Worm (Caenorhabditis elegans): ENCODE data around the gene dpy-27.

The dpy-27 gene

ce11 chrIII:3867378-3867904 lies 48.0 kb upstream of the dpy-27 start, which contains the start of gene rpl-3 (continued):
- TF ChIP-seq snpc-1.1 (tag; optimal IDR thresholded peaks at IDR 0.05; ENCODE audit: insufficient read depth) (peak; percentile 90), attf-3 (GFP tag; conservative IDR thresholded peaks at IDR 0.05) (peak; percentile 94), mel-28 (tag; optimal IDR thresholded peaks at IDR 0.05; ENCODE audit: borderline replicate concordance) (peak; percentile 93), sptf-2 (GFP tag; optimal IDR thresholded peaks at IDR 0.05) (peak; percentile 96), sea-2 (GFP tag; IDR thresholded peaks at IDR 0.05) (peak; percentile 98), nfya-1 (tag; optimal IDR thresholded peaks at IDR 0.05; ENCODE audit: borderline replicate concordance, insufficient read depth) (no peak), K12H6.12 (tag; optimal IDR thresholded peaks at IDR 0.05) (peak; percentile 100), T07F8.4 (tag; optimal IDR thresholded peaks at IDR 0.05) (peak; percentile 95), let-607 (tag; optimal IDR thresholded peaks at IDR 0.05) (peak; percentile 96 to 97), rcor-1 (GFP tag; IDR thresholded peaks at IDR 0.05) (peak; percentile 100), ztf-22 (GFP tag; optimal IDR thresholded peaks at IDR 0.05) (peak; percentile 100), hlh-26 (GFP tag; conservative IDR thresholded peaks at IDR 0.05) (no peak), ztf-3 (GFP tag; optimal IDR thresholded peaks at IDR 0.05) (peak; percentile 99), hrde-1 (tag; optimal IDR thresholded peaks at IDR 0.05; ENCODE audit: borderline replicate concordance) (peak; percentile 98), ztf-25 (GFP tag; IDR thresholded peaks at IDR 0.05) (peak; percentile 96), rpc-1 (optimal IDR thresholded peaks at IDR 0.05) (peak; percentile 52), rpc-1 (tag; optimal IDR thresholded peaks at IDR 0.05) (peak; percentile 21), Y67H2A.10 (GFP tag; conservative IDR thresholded peaks at IDR 0.05) (peak; percentile 100), unc-62 (GFP tag; optimal IDR thresholded peaks at IDR 0.05) (peak; percentile 86), snpc-1.3 (tag; optimal IDR thresholded peaks at IDR 0.05; ENCODE audit: insufficient read depth) (peak; percentile 98), madf-3 (GFP tag; IDR thresholded peaks at IDR 0.05) (peak; percentile 99), lir-1 (GFP tag; conservative IDR thresholded peaks at IDR 0.05) (peak; percentile 100), pha-4 (tag; optimal IDR thresholded peaks at IDR 0.05) (peak; percentile 100), cebp-2 (GFP tag; IDR thresholded peaks at IDR 0.05) (peak; percentile 100), ztf-6 (GFP tag; IDR thresholded peaks at IDR 0.05) (peak; percentile 100), F39B2.1 (GFP tag; IDR thresholded peaks at IDR 0.05) (peak; percentile 98), ama-1 (optimal IDR thresholded peaks at IDR 0.05) (no peak), ama-1 (GFP tag; optimal IDR thresholded peaks at IDR 0.05) (peak; percentile 83 to 92), Y95B8A.8 (GFP tag; IDR thresholded peaks at IDR 0.05) (peak; percentile 100), attf-5 (GFP tag; optimal IDR thresholded peaks at IDR 0.05) (peak; percentile 100), hmg-20 (GFP tag; IDR thresholded peaks at IDR 0.05) (peak; percentile 98), F55B11.4 (tag; optimal IDR thresholded peaks at IDR 0.05; ENCODE audit: borderline replicate concordance, insufficient read depth) (no peak), aptf-2 (GFP tag; conservative IDR thresholded peaks at IDR 0.05) (peak; percentile 92), chd-7 (tag; optimal IDR thresholded peaks at IDR 0.05) (peak; percentile 100), die-1 (tag; optimal IDR thresholded peaks at IDR 0.05) (peak; percentile 98), dpl-1 (GFP tag; optimal IDR thresholded peaks at IDR 0.05) (peak; percentile 100), Y79H2A.3 (GFP tag; conservative IDR thresholded peaks at IDR 0.05) (peak; percentile 100), T26A5.8 (tag; optimal IDR thresholded peaks at IDR 0.05) (peak; percentile 99), nhr-90 (tag; optimal IDR thresholded peaks at IDR 0.05) (peak; percentile 99), dox-1 (GFP tag; IDR thresholded peaks at IDR 0.05) (peak; percentile 100), snpc-3.4 (tag; optimal IDR thresholded peaks at IDR 0.05) (peak; percentile 99), ztf-18 (tag; optimal IDR thresholded peaks at IDR 0.05) (peak; percentile 91), ztf-26 (tag; optimal IDR thresholded peaks at IDR 0.05) (peak; percentile 100), F37B4.10 (GFP tag; IDR thresholded peaks at IDR 0.05) (peak; percentile 100), ceh-100 (GFP tag; IDR thresholded peaks at IDR 0.05) (peak; percentile 95), sdz-38 (tag; optimal IDR thresholded peaks at IDR 0.05) (no peak), egl-18 (GFP tag; IDR thresholded peaks at IDR 0.05) (peak; percentile 100), madf-6 (GFP tag; IDR thresholded peaks at IDR 0.05) (peak; percentile 99)
